Fruit fly (Drosophila melanogaster) whole organism, prepupa: ENCODE measurements around the gene Naxd.
A peak's percentile ranks its signal among the peaks of the same experiment; 100 is the strongest.

Source experiments
- Blimp-1 ChIP-seq: fragments of 200-800 bp; sonication (Bioruptor generic); optimal IDR thresholded peaks from 3 replicates; lab custom pipeline; 2017; ENCODE audit warnings: missing biosample characterization, missing genetic modification characterization, mild to moderate bottlenecking, moderate library complexity, missing genetic modification reagents
- CG10631 ChIP-seq: fragments of 200-800 bp; sonication (Bioruptor generic); optimal IDR thresholded peaks from 2 replicates; lab custom pipeline; 2016; ENCODE audit warnings: missing biosample characterization, missing genetic modification characterization
- CG10669 ChIP-seq: fragments of 200-800 bp; sonication (Bioruptor generic); optimal IDR thresholded peaks from 3 replicates; lab custom pipeline; 2018; ENCODE audit warnings: missing biosample characterization, mild to moderate bottlenecking, missing genetic modification characterization, moderate library complexity
- CG11294 ChIP-seq: fragments of 200-800 bp; sonication (Bioruptor generic); IDR thresholded peaks from 2 replicates; pipeline ENCODE4 v1.3.6; 2022; ENCODE audit warnings: missing biosample characterization, missing genetic modification characterization
- CG11762 ChIP-seq: fragments of 200-800 bp; sonication (Bioruptor generic); optimal IDR thresholded peaks from 3 replicates; lab custom pipeline; 2016; ENCODE audit warnings: missing biosample characterization, missing genetic modification characterization; ENCODE audit not compliant: insufficient read depth
- CG11902 ChIP-seq: fragments of 200-800 bp; sonication (Bioruptor generic); optimal IDR thresholded peaks from 3 replicates; lab custom pipeline; 2016; ENCODE audit warnings: missing biosample characterization, missing genetic modification characterization
- CG15336 ChIP-seq: fragments of 200-800 bp; sonication (Bioruptor generic); IDR thresholded peaks from 2 replicates; pipeline ENCODE4 v1.3.6; 2022; ENCODE audit warnings: missing biosample characterization, missing genetic modification characterization
- CG1621 ChIP-seq: fragments of 200-800 bp; sonication (Bioruptor generic); optimal IDR thresholded peaks from 3 replicates; lab custom pipeline; 2018; ENCODE audit warnings: missing biosample characterization, mild to moderate bottlenecking, missing genetic modification characterization
- CG16779 ChIP-seq: fragments of 200-800 bp; sonication (Bioruptor generic); optimal IDR thresholded peaks from 3 replicates; lab custom pipeline; 2017; ENCODE audit warnings: missing biosample characterization, mild to moderate bottlenecking, missing genetic modification characterization
- CG3032 ChIP-seq: fragments of 200-800 bp; optimal IDR thresholded peaks from 2 replicates; lab custom pipeline; 2019; ENCODE audit warnings: missing biosample characterization, mild to moderate bottlenecking, missing genetic modification characterization, moderate library complexity
- CG31627 ChIP-seq: fragments of 200-800 bp; sonication (Bioruptor generic); optimal IDR thresholded peaks from 3 replicates; lab custom pipeline; 2016; ENCODE audit warnings: missing biosample characterization, missing genetic modification characterization
- CG32006 ChIP-seq: fragments of 200-800 bp; sonication (Bioruptor generic); optimal IDR thresholded peaks from 3 replicates; lab custom pipeline; 2017; ENCODE audit warnings: missing biosample characterization, mild to moderate bottlenecking, missing genetic modification characterization
- CG34406 ChIP-seq: fragments of 200-800 bp; sonication (Bioruptor generic); optimal IDR thresholded peaks from 3 replicates; lab custom pipeline; 2016; ENCODE audit warnings: missing biosample characterization, missing genetic modification characterization
- CG3919 ChIP-seq: fragments of 200-800 bp; sonication (Bioruptor generic); optimal IDR thresholded peaks from 3 replicates; lab custom pipeline; 2016; ENCODE audit warnings: missing biosample characterization, missing genetic modification characterization
- CG4318 ChIP-seq: fragments of 200-800 bp; sonication (Bioruptor generic); optimal IDR thresholded peaks from 3 replicates; lab custom pipeline; 2017; ENCODE audit warnings: missing biosample characterization, mild to moderate bottlenecking, missing genetic modification characterization
- CG6163 ChIP-seq: fragments of 200-800 bp; sonication (Bioruptor generic); IDR thresholded peaks from 3 replicates; pipeline ENCODE4 v1.3.6; 2022; ENCODE audit warnings: missing biosample characterization, missing genetic modification characterization
- CG6276 ChIP-seq: fragments of 200-800 bp; sonication (Bioruptor generic); optimal IDR thresholded peaks from 2 replicates; lab custom pipeline; 2017; ENCODE audit warnings: missing biosample characterization, mild to moderate bottlenecking, missing genetic modification characterization
- CG6792 ChIP-seq: fragments of 200-800 bp; sonication (Bioruptor generic); optimal IDR thresholded peaks from 3 replicates; lab custom pipeline; 2016; ENCODE audit warnings: missing biosample characterization, missing genetic modification characterization
- CG6808 ChIP-seq: fragments of 200-800 bp; sonication (Bioruptor generic); optimal IDR thresholded peaks from 3 replicates; lab custom pipeline; 2017; ENCODE audit warnings: missing biosample characterization, missing genetic modification characterization, mild to moderate bottlenecking, moderate library complexity, missing genetic modification reagents
- CG6854 ChIP-seq: fragments of 200-800 bp; sonication (Bioruptor generic); optimal IDR thresholded peaks from 2 replicates; lab custom pipeline; 2017; ENCODE audit warnings: missing biosample characterization, mild to moderate bottlenecking, missing genetic modification characterization
- CG8119 ChIP-seq: fragments of 200-800 bp; sonication (Bioruptor generic); IDR thresholded peaks from 3 replicates; pipeline ENCODE4 v1.3.6; 2022; ENCODE audit warnings: missing biosample characterization, missing genetic modification characterization
- CG8319 ChIP-seq: fragments of 200-800 bp; sonication (Bioruptor generic); optimal IDR thresholded peaks from 3 replicates; lab custom pipeline; 2016; ENCODE audit warnings: missing biosample characterization, missing genetic modification characterization
- CG8632 ChIP-seq: fragments of 200-800 bp; sonication (Bioruptor generic); optimal IDR thresholded peaks from 3 replicates; lab custom pipeline; 2016; ENCODE audit warnings: missing biosample characterization, missing genetic modification characterization
- CG9139 ChIP-seq: fragments of 200-800 bp; sonication (Bioruptor generic); optimal IDR thresholded peaks from 3 replicates; lab custom pipeline; 2017; ENCODE audit warnings: missing biosample characterization, mild to moderate bottlenecking, missing genetic modification characterization
- Eip75B ChIP-seq: fragments of 200-800 bp; sonication (Bioruptor generic); optimal IDR thresholded peaks from 3 replicates; lab custom pipeline; 2016; ENCODE audit warnings: missing biosample characterization, missing genetic modification characterization
- Eip78C ChIP-seq: fragments of 200-800 bp; sonication (Bioruptor generic); peaks from one replicate; lab custom pipeline; 2016; ENCODE audit warnings: missing biosample characterization, missing genetic modification characterization
- Eip93F ChIP-seq: fragments of 200-800 bp; sonication (Bioruptor generic); optimal IDR thresholded peaks from 2 replicates; lab custom pipeline; 2016; ENCODE audit warnings: missing biosample characterization, mild to moderate bottlenecking, missing genetic modification characterization
- Hr38 ChIP-seq: sonication (Bioruptor generic); optimal IDR thresholded peaks from 2 replicates; lab custom pipeline; 2016; ENCODE audit warnings: missing biosample characterization, missing genetic modification characterization
- Hr4 ChIP-seq: fragments of 200-800 bp; sonication (Bioruptor generic); optimal IDR thresholded peaks from 3 replicates; lab custom pipeline; 2016; ENCODE audit warnings: missing biosample characterization, missing genetic modification characterization
- Lpt ChIP-seq: fragments of 200-800 bp; sonication (Bioruptor generic); optimal IDR thresholded peaks from 3 replicates; lab custom pipeline; 2016; ENCODE audit warnings: missing biosample characterization, missing genetic modification characterization
- OdsH ChIP-seq: fragments of 200-800 bp; sonication (Bioruptor generic); optimal IDR thresholded peaks from 3 replicates; lab custom pipeline; 2016; ENCODE audit warnings: missing biosample characterization, missing genetic modification characterization
- Smox ChIP-seq: fragments of 200-800 bp; sonication (Bioruptor generic); optimal IDR thresholded peaks from 3 replicates; lab custom pipeline; 2016; ENCODE audit warnings: missing biosample characterization, missing genetic modification characterization
- Sox102F ChIP-seq: fragments of 200-800 bp; sonication (Bioruptor generic); optimal IDR thresholded peaks from 2 replicates; lab custom pipeline; 2016; ENCODE audit warnings: missing biosample characterization, mild to moderate bottlenecking, missing genetic modification characterization
- Sox14 ChIP-seq: fragments of 200-800 bp; sonication (Bioruptor generic); optimal IDR thresholded peaks from 3 replicates; lab custom pipeline; 2016; ENCODE audit warnings: missing biosample characterization, missing genetic modification characterization
- achi ChIP-seq: fragments of 200-800 bp; sonication (Bioruptor generic); optimal IDR thresholded peaks from 3 replicates; lab custom pipeline; 2016; ENCODE audit warnings: missing biosample characterization, missing genetic modification characterization
- acj6 ChIP-seq: fragments of 200-800 bp; sonication (Bioruptor generic); optimal IDR thresholded peaks from 3 replicates; lab custom pipeline; 2016; ENCODE audit warnings: missing biosample characterization, missing genetic modification characterization
- cyc ChIP-seq: fragments of 200-800 bp; sonication (Bioruptor generic); optimal IDR thresholded peaks from 3 replicates; lab custom pipeline; 2016; ENCODE audit warnings: missing biosample characterization, missing genetic modification characterization
- dac ChIP-seq: fragments of 200-800 bp; sonication (Bioruptor generic); optimal IDR thresholded peaks from 2 replicates; lab custom pipeline; 2017; ENCODE audit warnings: missing biosample characterization, mild to moderate bottlenecking, missing genetic modification characterization
- eg ChIP-seq: fragments of 200-800 bp; sonication (Bioruptor generic); IDR thresholded peaks from 3 replicates; pipeline ENCODE4 v1.3.6; 2022; ENCODE audit warnings: missing biosample characterization, missing genetic modification characterization
- fd59A ChIP-seq: fragments of 200-800 bp; sonication (Bioruptor generic); optimal IDR thresholded peaks from 2 replicates; lab custom pipeline; 2017; ENCODE audit warnings: missing biosample characterization, mild to moderate bottlenecking, missing genetic modification characterization, missing genetic modification reagents
- fkh ChIP-seq: fragments of 200-800 bp; sonication (Bioruptor generic); optimal IDR thresholded peaks from 3 replicates; lab custom pipeline; 2017; ENCODE audit warnings: missing biosample characterization, mild to moderate bottlenecking, missing genetic modification characterization, moderate library complexity
- lz ChIP-seq: fragments of 200-800 bp; sonication (Bioruptor generic); optimal IDR thresholded peaks from 3 replicates; lab custom pipeline; 2016; ENCODE audit warnings: missing biosample characterization, missing genetic modification characterization
- pdm3 ChIP-seq: fragments of 200-800 bp; sonication (Bioruptor generic); optimal IDR thresholded peaks from 3 replicates; lab custom pipeline; 2016; ENCODE audit warnings: missing biosample characterization, missing genetic modification characterization
- spab ChIP-seq: fragments of 200-800 bp; sonication (Bioruptor generic); optimal IDR thresholded peaks from 2 replicates; lab custom pipeline; 2017; ENCODE audit warnings: missing biosample characterization, mild to moderate bottlenecking, missing genetic modification characterization, missing genetic modification reagents
- ss ChIP-seq, 2 experiments: fragments of 200-800 bp; sonication (Bioruptor generic); optimal IDR thresholded peaks; 2 replicates in 1 of 2; 3 replicates in 1 of 2; lab custom pipeline; 2017 to 2018; ENCODE audit warnings: mild to moderate bottlenecking in 2 of 2, missing biosample characterization in 2 of 2, missing genetic modification characterization in 2 of 2, moderate library complexity in 1 of 2
- svp ChIP-seq: fragments of 200-800 bp; sonication (Bioruptor generic); peaks from one replicate; lab custom pipeline; 2016; ENCODE audit warnings: missing biosample characterization, missing genetic modification characterization
- topi ChIP-seq: fragments of 200-800 bp; sonication (Bioruptor generic); optimal IDR thresholded peaks from 3 replicates; lab custom pipeline; 2016; ENCODE audit warnings: missing biosample characterization, missing genetic modification characterization
- vri ChIP-seq: fragments of 200-800 bp; sonication (Bioruptor generic); optimal IDR thresholded peaks from 3 replicates; lab custom pipeline; 2016; ENCODE audit warnings: missing biosample characterization, mild to moderate bottlenecking, missing genetic modification characterization

The Naxd gene

DNA sequence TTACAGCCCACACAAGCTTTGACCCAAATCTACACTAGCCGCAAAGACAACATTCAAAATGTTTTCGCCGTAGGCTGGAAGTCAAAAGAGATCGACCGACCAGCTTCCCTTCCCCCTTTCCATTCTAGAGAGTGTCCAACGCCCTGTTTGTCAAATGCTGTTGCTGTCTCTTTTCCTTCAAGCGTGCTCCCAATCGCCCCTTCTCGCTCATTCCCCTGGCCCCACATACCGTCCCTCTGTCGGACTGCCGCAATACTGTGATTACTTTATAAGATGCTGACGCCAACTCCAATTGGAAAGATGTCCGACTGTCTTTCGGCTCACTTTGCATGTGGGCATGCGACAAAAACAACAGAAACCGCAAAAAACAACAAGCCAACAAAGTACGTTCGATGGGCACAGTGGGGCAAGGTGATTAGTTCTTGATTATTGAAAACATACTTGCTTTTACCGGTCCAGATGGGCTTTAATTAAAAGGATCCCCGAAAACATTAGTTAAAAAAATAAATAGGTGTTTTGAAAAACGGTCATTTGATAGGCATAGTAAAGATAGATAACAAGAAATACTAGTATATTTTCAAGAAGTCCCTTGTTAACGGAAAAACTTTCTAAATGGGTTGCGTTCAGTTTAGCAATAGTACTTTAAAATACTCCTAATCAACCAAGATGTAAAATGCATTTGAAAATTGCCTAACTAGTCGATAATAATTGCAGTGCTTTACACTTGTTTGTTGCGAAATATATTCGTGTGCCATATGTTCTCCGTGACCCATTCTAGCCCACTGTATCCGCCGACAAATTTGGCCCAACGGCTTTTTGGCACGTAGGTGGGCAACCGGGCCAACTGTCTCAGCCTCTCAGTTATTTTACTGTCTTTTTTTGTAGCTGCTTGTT is 17.5 kb downstream of the Naxd start (continued):
- TF ChIP-seq CG11762 (GFP tag; lab: Kevin White, UChicago) (peak; percentile 54), CG3919 (peak; percentile 77), CG4318 (GFP tag; lab: Kevin White, UChicago) (peak; percentile 79), CG8319 (peak; percentile 56), CG6163 (GFP tag; lab: Robert Waterston, UW) (peak; percentile 49; the same call in 1 of the 3 replicates), spab (peak; percentile 65), eg (0 out of 3 replicates have a peak, but pooled peaks have one; percentile 23), CG10669 (GFP tag; lab: Kevin White, UChicago) (peak; percentile 69), CG34406 (peak; percentile 81), cyc (GFP tag; lab: Kevin White, UChicago) (peak; percentile 73), CG6808 (GFP tag; lab: Kevin White, UChicago) (peak; percentile 72), pdm3 (peak; percentile 82), CG1621 (tag; lab: Kevin White, UChicago) (no peak), CG9139 (peak; percentile 4), CG11294 (GFP tag; lab: Robert Waterston, UW) (no peak), Eip93F (GFP tag; lab: Kevin White, UChicago) (no peak), CG15336 (peak; percentile 55), topi (peak; percentile 84), CG6276 (GFP tag; lab: Kevin White, UChicago) (peak; percentile 79), CG31627 (GFP tag; lab: Kevin White, UChicago) (peak; percentile 78), CG6792 (peak; percentile 68), Smox (GFP tag; lab: Kevin White, UChicago) (peak; percentile 79), fd59A (GFP tag; lab: Kevin White, UChicago) (peak; percentile 72), CG16779 (tag; lab: Kevin White, UChicago) (peak; percentile 57), dac (GFP tag; lab: Kevin White, UChicago) (peak; percentile 52), OdsH (GFP tag; lab: Kevin White, UChicago) (peak; percentile 78), Hr4 (GFP tag; lab: Kevin White, UChicago) (peak; percentile 86)

DNA sequence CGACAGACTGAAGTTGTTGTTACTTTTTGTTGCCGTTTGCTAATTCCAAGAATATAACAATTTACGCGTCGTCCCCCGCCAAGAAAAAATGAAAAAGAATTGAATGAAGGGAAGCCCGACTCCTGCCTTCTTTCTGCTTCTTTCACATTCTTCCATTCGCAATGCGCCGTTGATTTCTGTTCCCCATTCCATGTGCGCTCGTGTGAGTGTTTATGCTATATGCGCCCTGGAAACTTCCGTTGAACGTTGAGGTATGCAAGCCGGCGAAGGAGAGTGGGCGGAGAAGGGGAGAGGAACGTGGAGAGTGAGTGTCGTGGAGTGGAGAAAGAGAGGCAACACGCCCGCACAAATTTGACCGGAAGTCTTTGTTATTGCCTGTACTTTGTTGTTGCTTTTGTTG is 18.4 kb downstream of the Naxd start:
- TF ChIP-seq Eip93F (GFP tag; lab: Kevin White, UChicago) (no peak), ss (GFP tag; optimal IDR thresholded peaks at IDR 0.05; lab: Kevin White, UChicago) (peak; percentile 36 to 40), cyc (GFP tag; lab: Kevin White, UChicago) (no peak), CG9139 (no peak), CG32006 (GFP tag; lab: Kevin White, UChicago) (no peak), CG31627 (GFP tag; lab: Kevin White, UChicago) (no peak), CG8119 (no peak), CG6792 (no peak), CG1621 (tag; lab: Kevin White, UChicago) (no peak), fd59A (GFP tag; lab: Kevin White, UChicago) (no peak), CG3032 (no peak), CG16779 (tag; lab: Kevin White, UChicago) (peak; percentile 28), Sox102F (GFP tag; lab: Kevin White, UChicago) (peak; percentile 4), CG8319 (no peak), Eip75B (GFP tag; lab: Kevin White, UChicago) (no peak), CG11762 (GFP tag; lab: Kevin White, UChicago) (no peak), Eip78C (GFP tag; lab: Kevin White, UChicago) (no peak), pdm3 (no peak), CG10631 (GFP tag; lab: Kevin White, UChicago) (no peak), Blimp-1 (GFP tag; lab: Kevin White, UChicago) (no peak), vri (GFP tag; lab: Kevin White, UChicago) (no peak), CG11902 (GFP tag; lab: Kevin White, UChicago) (no peak), Sox14 (GFP tag; lab: Kevin White, UChicago) (no peak), svp (GFP tag; lab: Kevin White, UChicago) (no peak), lz (no peak), fkh (no peak), OdsH (GFP tag; lab: Kevin White, UChicago) (no peak), Lpt (GFP tag; lab: Kevin White, UChicago) (peak; percentile 23), Hr38 (GFP tag; lab: Kevin White, UChicago) (no peak), dac (GFP tag; lab: Kevin White, UChicago) (no peak), achi (GFP tag; lab: Kevin White, UChicago) (no peak), CG6854 (peak; percentile 23), acj6 (GFP tag; lab: Kevin White, UChicago) (no peak), CG8632 (GFP tag; lab: Kevin White, UChicago) (no peak)
